Worm (Caenorhabditis elegans): ENCODE measurements around the gene acd-3.

DNA sequence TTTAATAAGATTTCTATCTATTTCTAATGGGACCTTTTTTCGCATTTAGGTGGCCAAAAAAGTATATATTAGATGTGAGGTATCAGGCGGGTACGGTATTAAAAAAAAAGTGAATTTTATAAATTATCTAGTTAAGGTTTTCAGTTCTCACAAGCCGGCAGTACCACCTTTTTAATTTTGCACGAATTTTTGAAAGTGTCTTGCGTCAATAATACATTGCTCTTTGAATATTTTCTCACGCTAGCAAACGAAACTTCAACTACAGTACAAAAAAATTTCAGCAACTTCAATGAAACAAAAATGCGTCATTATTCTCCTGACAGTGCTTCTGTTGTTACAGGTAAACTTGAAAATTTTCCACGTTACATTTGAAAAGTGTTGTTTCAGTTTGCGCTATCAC, 42.1 kb upstream of the acd-3 start, which contains the start of gene F42D1.4:
- TF ChIP-seq dao-5 (tag; optimal IDR thresholded peaks at IDR 0.05), result no peak
- no peak for TF ChIP-seq him-1 (tag; optimal IDR thresholded peaks at IDR 0.05)
